Fruit fly (Drosophila melanogaster) whole organism, prepupa: ENCODE results near the gene CG43672.

ENCODE experiments used
- CG10669 ChIP-seq: fragments of 200-800 bp; sonication (Bioruptor generic); optimal IDR thresholded peaks from 3 replicates; lab custom pipeline; 2018; ENCODE audit warnings: missing biosample characterization, mild to moderate bottlenecking, missing genetic modification characterization, moderate library complexity
- CG11294 ChIP-seq: fragments of 200-800 bp; sonication (Bioruptor generic); IDR thresholded peaks from 2 replicates; pipeline ENCODE4 v1.3.6; 2022; ENCODE audit warnings: missing biosample characterization, missing genetic modification characterization
- CG11762 ChIP-seq: fragments of 200-800 bp; sonication (Bioruptor generic); optimal IDR thresholded peaks from 3 replicates; lab custom pipeline; 2016; ENCODE audit warnings: missing biosample characterization, missing genetic modification characterization; ENCODE audit not compliant: insufficient read depth
- CG11902 ChIP-seq: fragments of 200-800 bp; sonication (Bioruptor generic); optimal IDR thresholded peaks from 3 replicates; lab custom pipeline; 2016; ENCODE audit warnings: missing biosample characterization, missing genetic modification characterization
- CG1621 ChIP-seq: fragments of 200-800 bp; sonication (Bioruptor generic); optimal IDR thresholded peaks from 3 replicates; lab custom pipeline; 2018; ENCODE audit warnings: missing biosample characterization, mild to moderate bottlenecking, missing genetic modification characterization
- CG16779 ChIP-seq: fragments of 200-800 bp; sonication (Bioruptor generic); optimal IDR thresholded peaks from 3 replicates; lab custom pipeline; 2017; ENCODE audit warnings: missing biosample characterization, mild to moderate bottlenecking, missing genetic modification characterization
- CG31627 ChIP-seq: fragments of 200-800 bp; sonication (Bioruptor generic); optimal IDR thresholded peaks from 3 replicates; lab custom pipeline; 2016; ENCODE audit warnings: missing biosample characterization, missing genetic modification characterization
- CG32006 ChIP-seq: fragments of 200-800 bp; sonication (Bioruptor generic); optimal IDR thresholded peaks from 3 replicates; lab custom pipeline; 2017; ENCODE audit warnings: missing biosample characterization, mild to moderate bottlenecking, missing genetic modification characterization
- CG34406 ChIP-seq: fragments of 200-800 bp; sonication (Bioruptor generic); optimal IDR thresholded peaks from 3 replicates; lab custom pipeline; 2016; ENCODE audit warnings: missing biosample characterization, missing genetic modification characterization
- CG6276 ChIP-seq: fragments of 200-800 bp; sonication (Bioruptor generic); optimal IDR thresholded peaks from 2 replicates; lab custom pipeline; 2017; ENCODE audit warnings: missing biosample characterization, mild to moderate bottlenecking, missing genetic modification characterization
- CG6792 ChIP-seq: fragments of 200-800 bp; sonication (Bioruptor generic); optimal IDR thresholded peaks from 3 replicates; lab custom pipeline; 2016; ENCODE audit warnings: missing biosample characterization, missing genetic modification characterization
- CG6808 ChIP-seq: fragments of 200-800 bp; sonication (Bioruptor generic); optimal IDR thresholded peaks from 3 replicates; lab custom pipeline; 2017; ENCODE audit warnings: missing biosample characterization, missing genetic modification characterization, mild to moderate bottlenecking, moderate library complexity, missing genetic modification reagents
- CG6854 ChIP-seq: fragments of 200-800 bp; sonication (Bioruptor generic); optimal IDR thresholded peaks from 2 replicates; lab custom pipeline; 2017; ENCODE audit warnings: missing biosample characterization, mild to moderate bottlenecking, missing genetic modification characterization
- CG8119 ChIP-seq: fragments of 200-800 bp; sonication (Bioruptor generic); IDR thresholded peaks from 3 replicates; pipeline ENCODE4 v1.3.6; 2022; ENCODE audit warnings: missing biosample characterization, missing genetic modification characterization
- CG8319 ChIP-seq: fragments of 200-800 bp; sonication (Bioruptor generic); optimal IDR thresholded peaks from 3 replicates; lab custom pipeline; 2016; ENCODE audit warnings: missing biosample characterization, missing genetic modification characterization
- CG9139 ChIP-seq: fragments of 200-800 bp; sonication (Bioruptor generic); optimal IDR thresholded peaks from 3 replicates; lab custom pipeline; 2017; ENCODE audit warnings: missing biosample characterization, mild to moderate bottlenecking, missing genetic modification characterization
- Eip75B ChIP-seq: fragments of 200-800 bp; sonication (Bioruptor generic); optimal IDR thresholded peaks from 3 replicates; lab custom pipeline; 2016; ENCODE audit warnings: missing biosample characterization, missing genetic modification characterization
- Eip78C ChIP-seq: fragments of 200-800 bp; sonication (Bioruptor generic); peaks from one replicate; lab custom pipeline; 2016; ENCODE audit warnings: missing biosample characterization, missing genetic modification characterization
- Eip93F ChIP-seq: fragments of 200-800 bp; sonication (Bioruptor generic); optimal IDR thresholded peaks from 2 replicates; lab custom pipeline; 2016; ENCODE audit warnings: missing biosample characterization, mild to moderate bottlenecking, missing genetic modification characterization
- Ets21C ChIP-seq: fragments of 200-800 bp; sonication (Bioruptor generic); optimal IDR thresholded peaks from 3 replicates; lab custom pipeline; 2016; ENCODE audit warnings: missing biosample characterization, missing genetic modification characterization
- Ets96B ChIP-seq: fragments of 200-800 bp; optimal IDR thresholded peaks from 2 replicates; lab custom pipeline; 2019; ENCODE audit warnings: missing biosample characterization, mild to moderate bottlenecking, missing genetic modification characterization, moderate library complexity
- Gug ChIP-seq: fragments of 200-800 bp; sonication (Bioruptor generic); IDR thresholded peaks from 2 replicates; pipeline ENCODE4 v1.3.6; 2022; ENCODE audit warnings: missing biosample characterization, missing genetic modification characterization
- Hr38 ChIP-seq: sonication (Bioruptor generic); optimal IDR thresholded peaks from 2 replicates; lab custom pipeline; 2016; ENCODE audit warnings: missing biosample characterization, missing genetic modification characterization
- Hr39 ChIP-seq: fragments of 200-800 bp; sonication (Bioruptor generic); optimal IDR thresholded peaks from 2 replicates; lab custom pipeline; 2016; ENCODE audit warnings: missing biosample characterization, missing genetic modification characterization
- Hr4 ChIP-seq: fragments of 200-800 bp; sonication (Bioruptor generic); optimal IDR thresholded peaks from 3 replicates; lab custom pipeline; 2016; ENCODE audit warnings: missing biosample characterization, missing genetic modification characterization
- Lpt ChIP-seq: fragments of 200-800 bp; sonication (Bioruptor generic); optimal IDR thresholded peaks from 3 replicates; lab custom pipeline; 2016; ENCODE audit warnings: missing biosample characterization, missing genetic modification characterization
- Met ChIP-seq: fragments of 200-800 bp; sonication (Bioruptor generic); optimal IDR thresholded peaks from 3 replicates; lab custom pipeline; 2016; ENCODE audit warnings: missing biosample characterization, missing genetic modification characterization
- OdsH ChIP-seq: fragments of 200-800 bp; sonication (Bioruptor generic); optimal IDR thresholded peaks from 3 replicates; lab custom pipeline; 2016; ENCODE audit warnings: missing biosample characterization, missing genetic modification characterization
- Smox ChIP-seq: fragments of 200-800 bp; sonication (Bioruptor generic); optimal IDR thresholded peaks from 3 replicates; lab custom pipeline; 2016; ENCODE audit warnings: missing biosample characterization, missing genetic modification characterization
- Sox14 ChIP-seq: fragments of 200-800 bp; sonication (Bioruptor generic); optimal IDR thresholded peaks from 3 replicates; lab custom pipeline; 2016; ENCODE audit warnings: missing biosample characterization, missing genetic modification characterization
- Sox15 ChIP-seq: fragments of 200-800 bp; sonication (Bioruptor generic); optimal IDR thresholded peaks from 3 replicates; lab custom pipeline; 2016; ENCODE audit warnings: missing biosample characterization, missing genetic modification characterization
- achi ChIP-seq: fragments of 200-800 bp; sonication (Bioruptor generic); optimal IDR thresholded peaks from 3 replicates; lab custom pipeline; 2016; ENCODE audit warnings: missing biosample characterization, missing genetic modification characterization
- acj6 ChIP-seq: fragments of 200-800 bp; sonication (Bioruptor generic); optimal IDR thresholded peaks from 3 replicates; lab custom pipeline; 2016; ENCODE audit warnings: missing biosample characterization, missing genetic modification characterization
- cyc ChIP-seq: fragments of 200-800 bp; sonication (Bioruptor generic); optimal IDR thresholded peaks from 3 replicates; lab custom pipeline; 2016; ENCODE audit warnings: missing biosample characterization, missing genetic modification characterization
- dac ChIP-seq: fragments of 200-800 bp; sonication (Bioruptor generic); optimal IDR thresholded peaks from 2 replicates; lab custom pipeline; 2017; ENCODE audit warnings: missing biosample characterization, mild to moderate bottlenecking, missing genetic modification characterization
- dsx ChIP-seq: fragments of 200-800 bp; optimal IDR thresholded peaks from 3 replicates; lab custom pipeline; 2019; ENCODE audit warnings: missing biosample characterization, mild to moderate bottlenecking, missing genetic modification characterization, moderate library complexity; ENCODE audit not compliant: poor library complexity, severe bottlenecking
- eg ChIP-seq: fragments of 200-800 bp; sonication (Bioruptor generic); IDR thresholded peaks from 3 replicates; pipeline ENCODE4 v1.3.6; 2022; ENCODE audit warnings: missing biosample characterization, missing genetic modification characterization
- esn ChIP-seq: fragments of 200-800 bp; sonication (Bioruptor generic); optimal IDR thresholded peaks from 2 replicates; lab custom pipeline; 2016; ENCODE audit warnings: missing biosample characterization, mild to moderate bottlenecking, missing genetic modification characterization, moderate library complexity
- fd59A ChIP-seq: fragments of 200-800 bp; sonication (Bioruptor generic); optimal IDR thresholded peaks from 2 replicates; lab custom pipeline; 2017; ENCODE audit warnings: missing biosample characterization, mild to moderate bottlenecking, missing genetic modification characterization, missing genetic modification reagents
- fd85E ChIP-seq: fragments of 200-800 bp; sonication (Bioruptor generic); optimal IDR thresholded peaks from 3 replicates; lab custom pipeline; 2016; ENCODE audit warnings: missing biosample characterization, missing genetic modification characterization
- fkh ChIP-seq: fragments of 200-800 bp; sonication (Bioruptor generic); optimal IDR thresholded peaks from 3 replicates; lab custom pipeline; 2017; ENCODE audit warnings: missing biosample characterization, mild to moderate bottlenecking, missing genetic modification characterization, moderate library complexity
- lz ChIP-seq: fragments of 200-800 bp; sonication (Bioruptor generic); optimal IDR thresholded peaks from 3 replicates; lab custom pipeline; 2016; ENCODE audit warnings: missing biosample characterization, missing genetic modification characterization
- net ChIP-seq: fragments of 200-800 bp; sonication (Bioruptor generic); optimal IDR thresholded peaks from 3 replicates; lab custom pipeline; 2016; ENCODE audit warnings: missing biosample characterization, missing genetic modification characterization
- salr ChIP-seq, 2 experiments: fragments of 200-800 bp; sonication (Bioruptor generic); optimal IDR thresholded peaks; 3 replicates each; lab custom pipeline; 2016 to 2018; ENCODE audit warnings: missing biosample characterization in 2 of 2, missing genetic modification characterization in 2 of 2, mild to moderate bottlenecking in 1 of 2
- spab ChIP-seq: fragments of 200-800 bp; sonication (Bioruptor generic); optimal IDR thresholded peaks from 2 replicates; lab custom pipeline; 2017; ENCODE audit warnings: missing biosample characterization, mild to moderate bottlenecking, missing genetic modification characterization, missing genetic modification reagents
- ss ChIP-seq, 2 experiments: fragments of 200-800 bp; sonication (Bioruptor generic); optimal IDR thresholded peaks; 2 replicates in 1 of 2; 3 replicates in 1 of 2; lab custom pipeline; 2017 to 2018; ENCODE audit warnings: mild to moderate bottlenecking in 2 of 2, missing biosample characterization in 2 of 2, missing genetic modification characterization in 2 of 2, moderate library complexity in 1 of 2

Gene CG43672

DNA sequence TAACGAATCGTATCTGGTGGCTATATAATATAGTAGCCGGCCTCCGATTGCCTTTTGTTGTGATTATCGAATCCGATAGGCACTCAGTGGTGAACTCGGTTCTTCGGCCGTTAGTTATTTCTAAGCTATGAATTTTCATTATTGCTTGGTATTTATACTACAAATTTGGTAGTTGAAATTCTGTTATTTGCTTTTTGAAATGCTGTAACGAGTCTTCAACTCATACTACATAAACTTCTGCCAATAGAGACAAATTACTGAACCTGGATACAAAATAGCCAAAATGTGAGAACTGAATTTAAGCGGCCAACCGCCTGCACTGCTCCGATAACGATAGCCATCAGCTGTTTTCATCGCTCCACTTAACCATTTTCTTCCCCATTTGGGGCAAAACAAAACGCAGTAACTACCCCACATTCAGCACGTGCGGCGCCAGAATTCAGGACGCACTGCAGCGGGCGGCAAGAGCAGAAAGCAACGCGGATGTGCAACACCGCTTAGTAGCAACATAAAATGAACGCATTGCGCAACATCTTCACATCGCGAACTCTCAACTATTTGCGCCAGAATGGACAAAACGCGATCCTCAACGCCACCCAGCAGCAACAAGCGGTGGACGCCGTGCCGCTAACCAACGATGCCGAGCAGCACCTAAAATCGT lies 33.7 kb upstream of the CG43672 start, which contains the start of the genes CG11679 and CG8206 (continued):
- TF ChIP-seq fkh (no peak), CG11294 (GFP tag; lab: Robert Waterston, UW) (peak; percentile 22; the same call in 1 of the 2 replicates), eg (GFP tag; lab: Robert Waterston, UW) (peak; percentile 34; the same call in 1 of the 3 replicates), CG11902 (GFP tag; lab: Kevin White, UChicago) (no peak), fd85E (no peak), net (GFP tag; lab: Kevin White, UChicago) (no peak), fd59A (GFP tag; lab: Kevin White, UChicago) (no peak), Hr38 (GFP tag; lab: Kevin White, UChicago) (no peak), Sox14 (GFP tag; lab: Kevin White, UChicago) (peak; percentile 57), ss (GFP tag; optimal IDR thresholded peaks at IDR 0.05; lab: Kevin White, UChicago) (no peak), CG6276 (no peak), dac (no peak), CG16779 (tag; lab: Kevin White, UChicago) (no peak), dsx (GFP tag; lab: Kevin White, UChicago) (no peak), Ets96B (peak; percentile 33), CG31627 (GFP tag; lab: Kevin White, UChicago) (peak; percentile 50), CG9139 (GFP tag; lab: Kevin White, UChicago) (no peak), CG6792 (peak; percentile 5), CG8319 (GFP tag; lab: Kevin White, UChicago) (no peak), CG34406 (GFP tag; lab: Kevin White, UChicago) (no peak)

DNA sequence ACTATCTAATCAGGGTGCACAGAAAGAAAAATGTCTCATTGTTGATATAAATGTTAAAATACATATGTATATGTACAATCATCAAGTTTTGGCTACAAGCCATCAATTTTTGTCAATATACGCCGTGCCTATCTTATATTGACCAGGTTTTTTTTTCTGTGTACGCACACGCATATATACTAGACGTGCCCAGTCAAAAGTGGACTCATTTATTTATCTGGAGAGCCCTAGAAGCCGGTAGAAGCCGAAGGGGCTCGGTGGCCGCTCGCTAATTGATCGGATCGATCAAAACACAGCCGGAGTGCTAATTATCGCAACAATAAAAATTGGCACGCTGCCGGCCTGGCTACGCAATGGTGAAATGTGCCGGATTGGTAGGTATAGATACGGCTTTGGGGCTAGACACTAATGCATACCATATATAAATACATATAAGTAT lies 32.5 kb upstream of the CG43672 start:
- no peak for TF ChIP-seq CG6808 (GFP tag; lab: Kevin White, UChicago)
- TF ChIP-seq CG34406 (GFP tag; lab: Kevin White, UChicago), result peak; percentile 36
- peak; percentile 68 for TF ChIP-seq fkh
- peak; percentile 63 for TF ChIP-seq Sox14 (GFP tag; lab: Kevin White, UChicago)
- TF ChIP-seq CG11762 (GFP tag; lab: Kevin White, UChicago), result no peak
- TF ChIP-seq esn (GFP tag; lab: Kevin White, UChicago), result peak; percentile 71
- TF ChIP-seq OdsH (GFP tag; lab: Kevin White, UChicago), result peak; percentile 46
- peak; percentile 52; the same call in 1 of the 2 replicates for TF ChIP-seq Gug (GFP tag; lab: Robert Waterston, UW)
- peak; percentile 67 for TF ChIP-seq lz (GFP tag; lab: Kevin White, UChicago)
- no peak for TF ChIP-seq CG6276
- no peak for TF ChIP-seq CG8319 (GFP tag; lab: Kevin White, UChicago)
- peak; percentile 66 for TF ChIP-seq Met (GFP tag; lab: Kevin White, UChicago)
- peak; percentile 50 for TF ChIP-seq Hr4
- TF ChIP-seq Eip93F (GFP tag; lab: Kevin White, UChicago), result peak; percentile 46
- peak; percentile 52 for TF ChIP-seq Ets21C (GFP tag; lab: Kevin White, UChicago)
- TF ChIP-seq Lpt, result peak; percentile 18
- peak; percentile 23 for TF ChIP-seq CG11902 (GFP tag; lab: Kevin White, UChicago)
- TF ChIP-seq dsx (GFP tag; lab: Kevin White, UChicago), result peak; percentile 4
- no peak for TF ChIP-seq salr (GFP tag; optimal IDR thresholded peaks at IDR 0.05; lab: Kevin White, UChicago)
- TF ChIP-seq CG10669 (GFP tag; lab: Kevin White, UChicago), result no peak
- TF ChIP-seq Hr39 (GFP tag; lab: Kevin White, UChicago), result peak; percentile 60
- no peak for TF ChIP-seq spab (GFP tag; lab: Kevin White, UChicago)
- TF ChIP-seq acj6 (GFP tag; lab: Kevin White, UChicago), result peak; percentile 50
- TF ChIP-seq eg (GFP tag; lab: Robert Waterston, UW), result peak; percentile 78
- TF ChIP-seq achi (GFP tag; lab: Kevin White, UChicago), result peak; percentile 40
- peak; percentile 48 for TF ChIP-seq CG31627 (GFP tag; lab: Kevin White, UChicago)
- TF ChIP-seq Sox15 (GFP tag; lab: Kevin White, UChicago), result no peak
- peak; percentile 45 for TF ChIP-seq CG6792
- peak; percentile 45 for TF ChIP-seq cyc (GFP tag; lab: Kevin White, UChicago)
- TF ChIP-seq fd85E, result no peak
- peak; percentile 21 for TF ChIP-seq CG1621 (tag; lab: Kevin White, UChicago)
- no peak for TF ChIP-seq ss (GFP tag; optimal IDR thresholded peaks at IDR 0.05; lab: Kevin White, UChicago)
- no peak for TF ChIP-seq CG6854 (GFP tag; lab: Kevin White, UChicago)
- peak; percentile 56; the same call in 2 of the 3 replicates for TF ChIP-seq CG8119 (GFP tag; lab: Robert Waterston, UW)
- peak; percentile 36 for TF ChIP-seq Eip75B (GFP tag; lab: Kevin White, UChicago)
- peak; percentile 15; the same call in 1 of the 2 replicates for TF ChIP-seq CG11294 (GFP tag; lab: Robert Waterston, UW)
- peak; percentile 83 for TF ChIP-seq Eip78C (GFP tag; lab: Kevin White, UChicago)
- peak; percentile 53 for TF ChIP-seq CG32006 (GFP tag; lab: Kevin White, UChicago)
- TF ChIP-seq Smox (GFP tag; lab: Kevin White, UChicago), result peak; percentile 60
